Worm (Caenorhabditis elegans) whole organism, mixed stage, embryonic: ENCODE data around the gene F14D2.7.
A peak's percentile ranks its signal among the peaks of the same experiment; 100 is the strongest.

Source experiments
- M03D4.4 ChIP-seq: sonication (generic microtip); optimal IDR thresholded peaks from 2 replicates; lab custom pipeline; 2017; ENCODE audit warnings: mild to moderate bottlenecking, missing genetic modification characterization, missing compliant biosample characterization
- blmp-1 ChIP-seq: fragments of 150-350 bp; optimal IDR thresholded peaks from 2 replicates; lab custom pipeline; 2014; ENCODE audit warnings: missing biosample characterization, missing genetic modification characterization
- ceh-39 ChIP-seq: fragments of 150-350 bp; optimal IDR thresholded peaks from 2 replicates; lab custom pipeline; 2014; ENCODE audit warnings: missing biosample characterization, missing genetic modification characterization
- ceh-43 ChIP-seq: fragments of 200-800 bp; sonication (Bioruptor generic); optimal IDR thresholded peaks from 2 replicates; lab custom pipeline; 2018; ENCODE audit warnings: mild to moderate bottlenecking, missing genetic modification characterization, moderate library complexity, missing compliant biosample characterization
- ceh-83 ChIP-seq: fragments of 200-800 bp; sonication (Bioruptor generic); optimal IDR thresholded peaks from 2 replicates; lab custom pipeline; 2018; ENCODE audit warnings: mild to moderate bottlenecking, missing genetic modification characterization, missing compliant biosample characterization
- ces-1 ChIP-seq: fragments of 150-350 bp; optimal IDR thresholded peaks from 2 replicates; lab custom pipeline; 2014; ENCODE audit warnings: missing biosample characterization, missing genetic modification reagents, missing genetic modification characterization
- cnd-1 ChIP-seq: fragments of 200-800 bp; sonication (Bioruptor generic); optimal IDR thresholded peaks from 2 replicates; lab custom pipeline; 2018; ENCODE audit warnings: mild to moderate bottlenecking, missing genetic modification characterization, missing compliant biosample characterization
- drap-1 ChIP-seq: fragments of 200-800 bp; sonication (Bioruptor generic); optimal IDR thresholded peaks from 3 replicates; lab custom pipeline; 2018; ENCODE audit warnings: mild to moderate bottlenecking, missing genetic modification characterization, missing compliant biosample characterization
- elt-3 ChIP-seq: fragments of 150-350 bp; optimal IDR thresholded peaks from 2 replicates; lab custom pipeline; 2014; ENCODE audit warnings: missing biosample characterization, missing genetic modification characterization
- flh-1 ChIP-seq: fragments of 200-800 bp; sonication (Bioruptor generic); optimal IDR thresholded peaks from 2 replicates; lab custom pipeline; 2018; ENCODE audit warnings: mild to moderate bottlenecking, missing genetic modification characterization, moderate library complexity, missing compliant biosample characterization
- ham-2 ChIP-seq: fragments of 200-800 bp; sonication (Bioruptor generic); optimal IDR thresholded peaks from 2 replicates; lab custom pipeline; 2018; ENCODE audit warnings: mild to moderate bottlenecking, missing genetic modification characterization, missing compliant biosample characterization
- hlh-1 ChIP-seq: fragments of 150-350 bp; optimal IDR thresholded peaks from 2 replicates; lab custom pipeline; 2014; ENCODE audit warnings: missing biosample characterization, missing genetic modification reagents, missing genetic modification characterization
- lin-13 ChIP-seq: fragments of 150-350 bp; optimal IDR thresholded peaks from 2 replicates; lab custom pipeline; 2014; ENCODE audit warnings: missing biosample characterization, missing genetic modification characterization
- lin-32 ChIP-seq: fragments of 200-800 bp; sonication (Bioruptor generic); optimal IDR thresholded peaks from 2 replicates; lab custom pipeline; 2018; ENCODE audit warnings: mild to moderate bottlenecking, missing genetic modification characterization, missing compliant biosample characterization
- lsy-2 ChIP-seq: fragments of 150-350 bp; optimal IDR thresholded peaks from 2 replicates; lab custom pipeline; 2014; ENCODE audit warnings: missing biosample characterization, missing genetic modification characterization
- mab-5 ChIP-seq: fragments of 150-350 bp; optimal IDR thresholded peaks from 2 replicates; lab custom pipeline; 2014; ENCODE audit warnings: missing biosample characterization, missing genetic modification characterization
- mep-1 ChIP-seq: fragments of 150-350 bp; optimal IDR thresholded peaks from 2 replicates; lab custom pipeline; 2017; ENCODE audit warnings: missing biosample characterization, missing genetic modification reagents, missing genetic modification characterization, inconsistent platforms
- nhr-12 ChIP-seq: fragments of 150-350 bp; optimal IDR thresholded peaks from 2 replicates; lab custom pipeline; 2014; ENCODE audit warnings: missing biosample characterization, missing genetic modification characterization
- nhr-2 ChIP-seq: fragments of 150-350 bp; optimal IDR thresholded peaks from 2 replicates; lab custom pipeline; 2014; ENCODE audit warnings: missing biosample characterization, missing genetic modification characterization
- nhr-237 ChIP-seq: fragments of 150-350 bp; optimal IDR thresholded peaks from 2 replicates; lab custom pipeline; 2014; ENCODE audit warnings: missing biosample characterization, missing genetic modification characterization
- nhr-28 ChIP-seq: fragments of 150-350 bp; optimal IDR thresholded peaks from 2 replicates; lab custom pipeline; 2014; ENCODE audit warnings: missing biosample characterization, missing genetic modification characterization
- nhr-76 ChIP-seq: sonication (generic microtip); optimal IDR thresholded peaks from 2 replicates; lab custom pipeline; 2017; ENCODE audit warnings: missing biosample characterization, missing genetic modification characterization
- pha-4 ChIP-seq: fragments of 150-350 bp; optimal IDR thresholded peaks from 2 replicates; lab custom pipeline; 2018; ENCODE audit warnings: missing biosample characterization, missing genetic modification reagents, missing genetic modification characterization
- snpc-4 ChIP-seq: fragments of 150-350 bp; optimal IDR thresholded peaks from 2 replicates; lab custom pipeline; 2014; ENCODE audit warnings: missing biosample characterization, missing genetic modification characterization
- unc-120 ChIP-seq: sonication (generic microtip); optimal IDR thresholded peaks from 2 replicates; lab custom pipeline; 2017; ENCODE audit warnings: missing genetic modification characterization, missing compliant biosample characterization; ENCODE audit not compliant: poor library complexity, severe bottlenecking
- unc-62 ChIP-seq: fragments of 150-350 bp; optimal IDR thresholded peaks from 2 replicates; lab custom pipeline; 2014; ENCODE audit warnings: missing biosample characterization, missing genetic modification reagents, missing genetic modification characterization
- zip-8 ChIP-seq: fragments of 150-350 bp; optimal IDR thresholded peaks from 2 replicates; lab custom pipeline; 2014; ENCODE audit warnings: missing biosample characterization, missing genetic modification characterization
- ztf-11 ChIP-seq: fragments of 150-350 bp; optimal IDR thresholded peaks from 2 replicates; lab custom pipeline; 2014; ENCODE audit warnings: missing biosample characterization, missing genetic modification characterization

The F14D2.7 gene

ce11 chrII:3327104-3327503, 11.4 kb downstream of the F14D2.7 start, which contains the start of gene Y46D2A.3:
Gene Y46D2A.3, minus strand, starts transcription at chrII:3327204.
- TF ChIP-seq unc-62 (GFP tag; lab: Kevin White, UChicago) (no peak), nhr-28 (tag; lab: Kevin White, UChicago) (no peak), mab-5 (tag; lab: Kevin White, UChicago) (no peak), mep-1 (no peak), lin-13 (tag; lab: Kevin White, UChicago) (no peak), ceh-83 (GFP tag; lab: Kevin White, UChicago) (no peak), drap-1 (no peak), ztf-11 (no peak), nhr-76 (tag; lab: Kevin White, UChicago) (no peak)

- TF ChIP-seq nhr-2 (no peak), hlh-1 (tag; lab: Kevin White, UChicago) (no peak), lin-32 (GFP tag; lab: Kevin White, UChicago) (no peak), blmp-1 (tag; lab: Kevin White, UChicago) (no peak), pha-4 (no peak), nhr-237 (tag; lab: Kevin White, UChicago) (no peak), ham-2 (GFP tag; lab: Kevin White, UChicago) (no peak), lin-13 (tag; lab: Kevin White, UChicago) (no peak), zip-8 (tag; lab: Kevin White, UChicago) (no peak), M03D4.4 (tag; lab: Kevin White, UChicago) (no peak), ceh-39 (tag; lab: Kevin White, UChicago) (no peak), ces-1 (GFP tag; lab: Kevin White, UChicago) (no peak), mab-5 (tag; lab: Kevin White, UChicago) (no peak), snpc-4 (tag; lab: Kevin White, UChicago) (no peak), elt-3 (tag; lab: Kevin White, UChicago) (no peak), nhr-12 (no peak), drap-1 (no peak), flh-1 (GFP tag; lab: Kevin White, UChicago) (no peak)
Observed at ce11 chrII:3323179-3323578, 15.3 kb downstream of the F14D2.7 start, which contains the start of gene Y46D2A.2. Gene Y46D2A.2, minus strand, starts transcription at chrII:3323279.

ce11 chrII:3322257-3322656, 16.2 kb downstream of the F14D2.7 start, which contains the start of gene Y46D2A.1:
Gene Y46D2A.1, plus strand, starts transcription at chrII:3322557.
- TF ChIP-seq M03D4.4 (tag; lab: Kevin White, UChicago) (no peak), lsy-2 (no peak), unc-120 (tag; lab: Kevin White, UChicago) (no peak)

ce11 chrII:3318839-3319238, 19.6 kb downstream of the F14D2.7 start:
- no peak for TF ChIP-seq nhr-2
- TF ChIP-seq, all 35 proteins: peak for 0

- TF ChIP-seq zip-8 (tag; lab: Kevin White, UChicago) (no peak), lin-13 (tag; lab: Kevin White, UChicago) (no peak), snpc-4 (tag; lab: Kevin White, UChicago) (no peak), nhr-12 (no peak), ceh-43 (GFP tag; lab: Kevin White, UChicago) (no peak), mab-5 (tag; lab: Kevin White, UChicago) (no peak)
Observed at ce11 chrII:3313442-3313841, 25.0 kb downstream of the F14D2.7 start, which contains the start of gene F39E9.6. Gene F39E9.6, minus strand, starts transcription at chrII:3313542.

- TF ChIP-seq unc-120 (tag; lab: Kevin White, UChicago) (peak; percentile 4), hlh-1 (tag; lab: Kevin White, UChicago) (peak; percentile 72), lin-13 (tag; lab: Kevin White, UChicago) (no peak)
Observed at ce11 chrII:3310957-3311657, 27.3 kb downstream of the F14D2.7 start.

- TF ChIP-seq cnd-1 (tag; lab: Kevin White, UChicago) (peak; percentile 60), zip-8 (tag; lab: Kevin White, UChicago) (peak; percentile 80), lin-32 (GFP tag; lab: Kevin White, UChicago) (peak; percentile 44)
Observed at ce11 chrII:3309963-3310362, 28.5 kb downstream of the F14D2.7 start.
